Fruit fly (Drosophila melanogaster) S2 (cell line): ENCODE measurements around the gene Sac1.
A peak's percentile ranks its signal among the peaks of the same experiment; 100 is the strongest.

ENCODE experiments used
- CG8478 ChIP-seq: fragments of >200 bp; optimal IDR thresholded peaks from 2 replicates; lab custom pipeline; 2018
- CTCF ChIP-seq, 2 experiments: fragments of >200 bp; optimal IDR thresholded peaks; 2 replicates each; lab custom pipeline; 2018

Sac1 gene

dm6 chr3L:1247627-1248295, at the start of gene Sac1, which contains the start of gene Psf1:
Gene Sac1 (plus strand): TSS chr3L:1247817.
Gene Psf1 (minus strand): TSS chr3L:1247677.
- no peak for TF ChIP-seq CG8478 (lab: Kevin White, UChicago)
- peak; percentile 8 to 30 for TF ChIP-seq CTCF (optimal IDR thresholded peaks at IDR 0.05; lab: Kevin White, UChicago)

dm6 chr3L:1200357-1201051, 47.1 kb upstream of the Sac1 start, which contains the start of gene mwh:
Gene mwh (plus strand): TSS chr3L:1200786.
- TF ChIP-seq CTCF (optimal IDR thresholded peaks at IDR 0.05; lab: Kevin White, UChicago) = no peak
- TF ChIP-seq CG8478 (lab: Kevin White, UChicago) = no peak

- TF ChIP-seq CG8478 (lab: Kevin White, UChicago) (no peak), CTCF (optimal IDR thresholded peaks at IDR 0.05; lab: Kevin White, UChicago) (no peak)
These were observed 44.9 kb upstream of the Sac1 start, which contains the start of gene meep for dm6 chr3L:1202588-1203195. Gene meep (minus strand): TSS chr3L:1203036.

- no peak for TF ChIP-seq CG8478 (lab: Kevin White, UChicago)
- no peak for TF ChIP-seq CTCF (optimal IDR thresholded peaks at IDR 0.05; lab: Kevin White, UChicago)
These were observed 43.7 kb upstream of the Sac1 start for dm6 chr3L:1203855-1204431.

DNA sequence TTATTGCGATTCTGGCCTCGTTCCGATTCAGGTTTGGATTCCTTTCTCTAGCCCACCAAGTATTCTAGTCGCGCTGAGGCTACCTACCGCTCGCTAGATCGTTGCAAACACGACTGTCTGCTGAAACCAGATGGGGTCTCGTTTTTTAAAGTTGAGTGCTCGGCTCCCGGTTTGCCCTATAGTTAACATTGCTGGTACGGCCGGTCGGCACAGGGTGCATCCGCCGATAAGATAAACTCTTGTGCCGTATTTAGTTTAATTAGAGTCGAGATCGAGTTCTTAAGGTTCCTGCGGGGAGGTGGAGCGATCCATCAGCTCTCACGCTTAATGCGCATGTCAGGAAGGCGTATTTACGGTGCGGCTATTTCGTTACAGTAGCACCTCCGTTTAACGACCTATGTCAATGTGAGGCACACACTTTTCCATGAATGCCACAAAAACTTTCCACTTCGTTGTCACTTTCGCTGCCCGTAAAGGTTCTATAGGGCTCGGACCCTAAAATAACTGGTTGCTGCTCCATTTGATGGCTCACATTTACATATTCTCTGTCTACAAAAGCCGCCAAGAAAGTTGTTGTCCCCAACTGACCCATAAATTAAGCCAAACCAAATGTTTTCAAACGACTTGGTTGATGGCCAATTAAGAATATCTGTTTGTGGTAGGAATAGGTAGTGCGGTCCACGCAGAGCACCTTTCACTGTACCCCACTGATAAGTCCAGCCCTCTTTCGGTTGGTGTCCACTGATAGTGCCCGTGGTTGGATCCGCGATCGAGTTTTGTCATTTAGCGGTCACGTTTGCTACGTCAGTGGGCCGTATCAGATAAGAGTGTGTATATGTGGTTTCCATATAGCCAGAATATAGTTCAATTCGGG, 42.7 kb upstream of the Sac1 start, which contains the start of gene CG9119:
Gene CG9119, minus strand, starts transcription at position 122 of the 874 bp plus-strand sequence.
- TF ChIP-seq CTCF (optimal IDR thresholded peaks at IDR 0.05; lab: Kevin White, UChicago) (no peak), CG8478 (lab: Kevin White, UChicago) (no peak)

- TF ChIP-seq CG8478 (lab: Kevin White, UChicago) = no peak
- TF ChIP-seq CTCF (optimal IDR thresholded peaks at IDR 0.05; lab: Kevin White, UChicago) = peak in 1 of 2 experiments; percentile 36
These were observed 40.8 kb upstream of the Sac1 start, which contains the start of gene LysB for dm6 chr3L:1206682-1207421. Gene LysB (plus strand): TSS chr3L:1207371.

- TF ChIP-seq CG8478 (lab: Kevin White, UChicago) (no peak), CTCF (optimal IDR thresholded peaks at IDR 0.05; lab: Kevin White, UChicago) (no peak)
These were observed 39.4 kb upstream of the Sac1 start for dm6 chr3L:1208206-1208605.

- TF ChIP-seq CTCF (optimal IDR thresholded peaks at IDR 0.05; lab: Kevin White, UChicago) (no peak), CG8478 (lab: Kevin White, UChicago) (no peak)
These were observed 36.5 kb upstream of the Sac1 start, which contains the start of gene LysD for dm6 chr3L:1211096-1211495. Gene LysD (minus strand): TSS chr3L:1211196.

DNA sequence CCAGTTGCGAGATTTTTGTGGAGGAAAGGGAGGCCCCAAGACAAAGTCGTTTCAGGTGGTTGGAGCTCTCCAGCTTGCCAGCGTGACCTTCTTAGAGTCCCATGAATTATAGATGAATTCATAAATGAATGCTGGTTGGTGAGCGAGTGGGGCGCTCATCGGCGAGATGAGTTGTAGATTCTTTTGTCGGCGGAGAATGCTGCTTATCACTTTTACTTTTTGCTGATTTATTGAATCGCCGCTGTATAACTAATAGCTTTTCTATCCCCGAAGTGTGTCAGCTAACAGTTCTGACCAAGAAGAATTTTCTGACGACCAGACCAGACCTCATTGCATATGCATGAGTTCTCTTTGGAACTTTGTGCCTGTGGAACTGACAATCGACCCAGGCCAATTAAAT, 35.5 kb upstream of the Sac1 start:
- no peak for TF ChIP-seq CG8478 (lab: Kevin White, UChicago)
- no peak for TF ChIP-seq CTCF (optimal IDR thresholded peaks at IDR 0.05; lab: Kevin White, UChicago)

dm6 chr3L:1212571-1212970, 35.0 kb upstream of the Sac1 start, which contains the start of gene LysE:
Gene LysE (plus strand): TSS chr3L:1212827.
- TF ChIP-seq CG8478 (lab: Kevin White, UChicago) = no peak
- TF ChIP-seq CTCF (optimal IDR thresholded peaks at IDR 0.05; lab: Kevin White, UChicago) = no peak

DNA sequence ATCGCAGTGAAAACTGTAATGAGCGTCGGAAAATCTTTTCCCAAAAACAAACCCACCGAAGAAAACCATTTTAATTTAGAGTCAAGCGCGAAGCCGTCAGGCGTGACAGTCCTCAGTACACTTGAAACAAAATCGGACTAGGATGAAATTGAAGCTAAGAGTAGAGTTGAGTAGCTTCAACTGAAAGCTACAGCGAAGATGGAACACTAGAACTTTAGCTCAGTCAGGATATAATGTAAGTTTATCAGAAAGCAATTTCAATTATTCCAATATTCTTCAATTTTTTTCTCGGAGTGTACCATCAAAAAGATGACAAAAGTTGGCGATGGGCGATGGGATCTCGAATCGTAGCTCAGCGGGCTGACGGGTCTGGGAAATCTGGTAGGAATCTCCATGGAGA, 31.2 kb upstream of the Sac1 start:
- TF ChIP-seq CG8478 (lab: Kevin White, UChicago) = no peak
- no peak for TF ChIP-seq CTCF (optimal IDR thresholded peaks at IDR 0.05; lab: Kevin White, UChicago)

DNA sequence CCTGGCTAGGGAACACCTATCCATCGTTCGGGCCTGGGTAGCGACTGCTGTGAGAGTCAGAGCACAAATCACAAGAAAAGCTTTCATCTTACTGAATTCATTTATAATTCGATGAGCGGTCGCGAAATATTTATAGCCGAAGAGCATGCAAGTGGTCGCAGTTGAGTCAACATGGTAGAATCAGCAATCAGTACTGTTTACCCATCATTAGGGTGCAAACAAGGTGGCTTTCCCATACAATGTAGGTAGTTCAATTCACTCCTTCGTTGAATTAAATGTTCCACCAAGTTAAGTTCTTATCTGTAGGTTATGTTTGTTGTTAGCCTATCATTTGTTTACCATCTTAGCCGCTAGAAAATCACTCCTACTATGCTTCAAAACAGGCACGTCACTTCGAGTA, 29.0 kb upstream of the Sac1 start, which contains the start of gene LysP:
Gene LysP, minus strand, starts transcription at position 101 of the 400 bp plus-strand sequence.
- TF ChIP-seq CTCF (optimal IDR thresholded peaks at IDR 0.05; lab: Kevin White, UChicago) = no peak
- TF ChIP-seq CG8478 (lab: Kevin White, UChicago) = no peak

- no peak for TF ChIP-seq CTCF (optimal IDR thresholded peaks at IDR 0.05; lab: Kevin White, UChicago)
- TF ChIP-seq CG8478 (lab: Kevin White, UChicago) = no peak
These were observed 20.3 kb upstream of the Sac1 start, which contains the start of gene LysS for dm6 chr3L:1227303-1227797. Gene LysS (plus strand): TSS chr3L:1227747.
